Fruit fly (Drosophila melanogaster): ENCODE measurements around the gene mor.
A peak's percentile ranks its signal among the peaks of the same experiment; 100 is the strongest.

Gene mor

dm6 chr3R:15974235-15974634, 1.5 kb upstream of the mor start:
- TF ChIP-seq CG4854 (GFP tag; optimal IDR thresholded peaks at IDR 0.05) (peak; percentile 58), pum (GFP tag; optimal IDR thresholded peaks at IDR 0.05) (peak; percentile 77), NfI (GFP tag; optimal IDR thresholded peaks at IDR 0.05) (peak; percentile 79), ab (GFP tag; optimal IDR thresholded peaks at IDR 0.05) (peak; percentile 74), Gsc (GFP tag; IDR thresholded peaks at IDR 0.05) (no peak), Antp (GFP tag; optimal IDR thresholded peaks at IDR 0.05) (peak; percentile 74), unc-4 (GFP tag; IDR thresholded peaks at IDR 0.05; ENCODE audit: partially characterized antibody) (no peak), Dip2 (GFP tag; IDR thresholded peaks at IDR 0.05) (no peak), ac (GFP tag; optimal IDR thresholded peaks at IDR 0.05) (peak; percentile 38), CG4707 (GFP tag; optimal IDR thresholded peaks at IDR 0.05) (peak; percentile 66), CG33213 (GFP tag; optimal IDR thresholded peaks at IDR 0.05) (peak; percentile 73), Lpt (GFP tag; optimal IDR thresholded peaks at IDR 0.05) (no peak), Trl (optimal IDR thresholded peaks at IDR 0.05) (no peak), Trl (GFP tag; optimal IDR thresholded peaks at IDR 0.05) (peak; percentile 6), CG17568 (GFP tag; optimal IDR thresholded peaks at IDR 0.05) (peak; percentile 65), ken (GFP tag; IDR thresholded peaks at IDR 0.05) (no peak), Blimp-1 (GFP tag; optimal IDR thresholded peaks at IDR 0.05) (peak; percentile 80), zen (tag; optimal IDR thresholded peaks at IDR 0.05) (peak; percentile 64), CG6654 (GFP tag; optimal IDR thresholded peaks at IDR 0.05) (peak; percentile 38), CG8944 (GFP tag; optimal IDR thresholded peaks at IDR 0.05) (peak; percentile 80), so (GFP tag; IDR thresholded peaks at IDR 0.05) (no peak), tx (GFP tag; optimal IDR thresholded peaks at IDR 0.05) (peak; percentile 78), pfk (GFP tag; optimal IDR thresholded peaks at IDR 0.05) (no peak), CG15479 (GFP tag; optimal IDR thresholded peaks at IDR 0.05) (no peak), tio (GFP tag; optimal IDR thresholded peaks at IDR 0.05) (peak; percentile 75), HLH4C (GFP tag; IDR thresholded peaks at IDR 0.05; ENCODE audit: partially characterized antibody) (no peak), CG32532 (GFP tag; IDR thresholded peaks at IDR 0.05) (no peak), CG6272 (GFP tag; IDR thresholded peaks at IDR 0.05) (peak; percentile 73), CG6813 (GFP tag; optimal IDR thresholded peaks at IDR 0.05) (peak; percentile 71), trh (GFP tag; optimal IDR thresholded peaks at IDR 0.05) (peak; percentile 25), CG1647 (GFP tag; optimal IDR thresholded peaks at IDR 0.05) (peak; percentile 58), Ets65A (GFP tag) (peak; percentile 96), gem (tag; optimal IDR thresholded peaks at IDR 0.05) (peak; percentile 91), C15 (GFP tag; IDR thresholded peaks at IDR 0.05) (no peak), CG8290 (GFP tag; optimal IDR thresholded peaks at IDR 0.05) (no peak), CG8290 (tag; optimal IDR thresholded peaks at IDR 0.05) (peak in 1 of 2 experiments; percentile 82), Pdp1 (GFP tag; optimal IDR thresholded peaks at IDR 0.05) (peak; percentile 75 to 81), CG2129 (GFP tag; IDR thresholded peaks at IDR 0.05; ENCODE audit: partially characterized antibody) (no peak), Hr51 (GFP tag; optimal IDR thresholded peaks at IDR 0.05) (peak; percentile 47 to 91), kay (GFP tag; optimal IDR thresholded peaks at IDR 0.05) (peak; percentile 54), bowl (GFP tag; IDR thresholded peaks at IDR 0.05) (no peak), Dip3 (GFP tag; optimal IDR thresholded peaks at IDR 0.05) (peak; percentile 58), vfl (GFP tag; optimal IDR thresholded peaks at IDR 0.05) (peak; percentile 32), shn (GFP tag; optimal IDR thresholded peaks at IDR 0.05) (peak; percentile 79), CG13296 (GFP tag; optimal IDR thresholded peaks at IDR 0.05) (peak; percentile 80), CG18476 (GFP tag; optimal IDR thresholded peaks at IDR 0.05) (peak; percentile 59), Xrp1 (GFP tag; IDR thresholded peaks at IDR 0.05) (no peak), CG6765 (GFP tag; optimal IDR thresholded peaks at IDR 0.05) (peak; percentile 50), schlank (tag; optimal IDR thresholded peaks at IDR 0.05) (peak; percentile 45), CG13775 (GFP tag; optimal IDR thresholded peaks at IDR 0.05) (peak; percentile 79), CG9727 (GFP tag; optimal IDR thresholded peaks at IDR 0.05) (peak; percentile 74), chif (GFP tag; optimal IDR thresholded peaks at IDR 0.05) (peak; percentile 81)

Measured in whole organism, embryonic.